Fruit fly (Drosophila melanogaster) whole organism, larva: ENCODE results near the gene CG7102.
A peak's percentile ranks its signal among the peaks of the same experiment; 100 is the strongest.

Experiments used
- noc ChIP-seq: fragments of 200-800 bp; sonication (Bioruptor generic); optimal IDR thresholded peaks from 3 replicates; lab custom pipeline; 2019; ENCODE audit warnings: missing biosample characterization, mild to moderate bottlenecking, missing genetic modification characterization, moderate library complexity

Gene CG7102

dm6 chr2L:7909327-7909804 lies 22.1 kb upstream of the CG7102 start:
- TF ChIP-seq noc, result no peak

dm6 chr2L:7901833-7902232 lies 14.5 kb upstream of the CG7102 start:
- TF ChIP-seq noc, result no peak

dm6 chr2L:7899949-7900348 lies 12.6 kb upstream of the CG7102 start:
- no peak for TF ChIP-seq noc

dm6 chr2L:7899108-7899507 lies 11.8 kb upstream of the CG7102 start:
- TF ChIP-seq noc, result no peak

- TF ChIP-seq noc, result no peak
Observed at dm6 chr2L:7898581-7898980, 11.3 kb upstream of the CG7102 start.

- no peak for TF ChIP-seq noc
Observed at dm6 chr2L:7897245-7897644, 9.9 kb upstream of the CG7102 start.

- no peak for TF ChIP-seq noc
Observed at dm6 chr2L:7890654-7891114, 3.4 kb upstream of the CG7102 start, which contains the start of gene Spn28Db. Gene Spn28Db, minus strand, starts transcription at chr2L:7890704.

dm6 chr2L:7889029-7889428 lies 1.7 kb upstream of the CG7102 start, which contains the start of gene Spn28Da:
Gene Spn28Da, minus strand, starts transcription at chr2L:7889129.
- no peak for TF ChIP-seq noc

dm6 chr2L:7885952-7886351 lies 1.4 kb downstream of the CG7102 start:
- TF ChIP-seq noc, result no peak

dm6 chr2L:7885271-7885670 lies 2.0 kb downstream of the CG7102 start, which contains the start of the genes SmE and CG34132:
Gene SmE, minus strand, starts transcription at chr2L:7885450.
Gene CG34132, plus strand, starts transcription at chr2L:7885503.
- no peak for TF ChIP-seq noc

dm6 chr2L:7880458-7880857 lies 6.9 kb downstream of the CG7102 start:
- TF ChIP-seq noc, result no peak

- no peak for TF ChIP-seq noc
Observed at dm6 chr2L:7879292-7879894, 7.9 kb downstream of the CG7102 start, which contains the start of gene spz3. Gene spz3, minus strand, starts transcription at chr2L:7879552.

dm6 chr2L:7878372-7878771 lies 8.9 kb downstream of the CG7102 start:
- no peak for TF ChIP-seq noc

- TF ChIP-seq noc, result no peak
Observed at dm6 chr2L:7876520-7877232, 10.6 kb downstream of the CG7102 start.

- TF ChIP-seq noc, result peak; percentile 33
Observed at dm6 chr2L:7875676-7876075, 11.6 kb downstream of the CG7102 start.

- no peak for TF ChIP-seq noc
Observed at dm6 chr2L:7872680-7873079, 14.6 kb downstream of the CG7102 start.

dm6 chr2L:7871821-7872524 lies 15.3 kb downstream of the CG7102 start:
- TF ChIP-seq noc, result no peak
